Worm (Caenorhabditis elegans) whole organism, late embryonic: Measurements from ENCODE around the gene nlp-59.

Experiments used
- C08G9.2 ChIP-seq: sonication (generic microtip); optimal IDR thresholded peaks from 2 replicates; lab custom pipeline; 2016; ENCODE audit warnings: mild to moderate bottlenecking, missing genetic modification characterization, moderate library complexity, missing compliant biosample characterization
- C38D4.7 ChIP-seq: fragments of 200-800 bp; sonication (Bioruptor generic); optimal IDR thresholded peaks from 2 replicates; lab custom pipeline; 2018; ENCODE audit warnings: mild to moderate bottlenecking, missing genetic modification characterization, moderate library complexity, missing compliant biosample characterization
- F13H6.1 ChIP-seq: sonication (generic microtip); optimal IDR thresholded peaks from 2 replicates; lab custom pipeline; 2016; ENCODE audit warnings: missing genetic modification characterization, missing compliant biosample characterization
- T23F11.4 ChIP-seq: fragments of 200-800 bp; sonication (Bioruptor generic); optimal IDR thresholded peaks from 2 replicates; lab custom pipeline; 2018; ENCODE audit warnings: mild to moderate bottlenecking, missing genetic modification characterization, missing compliant biosample characterization
- ama-1 ChIP-seq: fragments of 150-350 bp; optimal IDR thresholded peaks from 2 replicates; lab custom pipeline; 2014
- ceh-14 ChIP-seq: sonication (generic microtip); optimal IDR thresholded peaks from 2 replicates; lab custom pipeline; 2016; ENCODE audit warnings: missing genotype, missing genetic modification characterization, missing compliant biosample characterization
- ceh-18 ChIP-seq: sonication (generic microtip); optimal IDR thresholded peaks from 2 replicates; lab custom pipeline; 2016; ENCODE audit warnings: missing genetic modification characterization, missing compliant biosample characterization
- ceh-19 ChIP-seq: fragments of 200-800 bp; sonication (Bioruptor generic); optimal IDR thresholded peaks from 2 replicates; lab custom pipeline; 2018; ENCODE audit warnings: mild to moderate bottlenecking, missing genetic modification characterization, missing compliant biosample characterization
- ceh-2 ChIP-seq: sonication (generic microtip); optimal IDR thresholded peaks from 2 replicates; lab custom pipeline; 2016; ENCODE audit warnings: missing genotype, missing genetic modification characterization, missing compliant biosample characterization
- ceh-24 ChIP-seq: sonication (generic microtip); optimal IDR thresholded peaks from 2 replicates; lab custom pipeline; 2016; ENCODE audit warnings: mild to moderate bottlenecking, missing genetic modification characterization, missing compliant biosample characterization
- ceh-30 ChIP-seq: fragments of 150-350 bp; optimal IDR thresholded peaks from 2 replicates; lab custom pipeline; 2014; ENCODE audit warnings: missing biosample characterization, missing genetic modification characterization
- ceh-31 ChIP-seq: sonication (generic microtip); optimal IDR thresholded peaks from 2 replicates; lab custom pipeline; 2016; ENCODE audit warnings: missing genetic modification characterization, missing compliant biosample characterization
- ceh-45 ChIP-seq: fragments of 200-800 bp; sonication (Bioruptor generic); IDR thresholded peaks from 2 replicates; pipeline ENCODE4 v1.3.6; 2022; ENCODE audit warnings: missing genetic modification reagents, missing genetic modification characterization, missing compliant biosample characterization
- ceh-9 ChIP-seq: sonication (generic microtip); optimal IDR thresholded peaks from 2 replicates; lab custom pipeline; 2016; ENCODE audit warnings: mild to moderate bottlenecking, missing genetic modification characterization, inconsistent platforms, missing compliant biosample characterization
- dmd-4 ChIP-seq: sonication (generic microtip); optimal IDR thresholded peaks from 2 replicates; lab custom pipeline; 2016; ENCODE audit warnings: borderline replicate concordance, missing genetic modification characterization, missing compliant biosample characterization
- dve-1 ChIP-seq: sonication (generic microtip); optimal IDR thresholded peaks from 2 replicates; lab custom pipeline; 2017; ENCODE audit warnings: antibody characterized with exemption, mild to moderate bottlenecking, missing genetic modification characterization, missing compliant biosample characterization
- elt-4 ChIP-seq: sonication (generic microtip); optimal IDR thresholded peaks from 2 replicates; lab custom pipeline; 2016; ENCODE audit warnings: missing genetic modification characterization, missing compliant biosample characterization
- eyg-1 ChIP-seq: sonication (generic microtip); optimal IDR thresholded peaks from 2 replicates; lab custom pipeline; 2016; ENCODE audit warnings: missing genotype, missing genetic modification characterization, missing compliant biosample characterization
- fax-1 ChIP-seq: sonication (generic microtip); optimal IDR thresholded peaks from 2 replicates; lab custom pipeline; 2016; ENCODE audit warnings: missing genotype, missing genetic modification characterization, missing compliant biosample characterization
- fkh-10 ChIP-seq: fragments of 150-350 bp; optimal IDR thresholded peaks from 2 replicates; lab custom pipeline; 2014; ENCODE audit warnings: missing biosample characterization, missing genetic modification reagents, missing genetic modification characterization
- hlh-13 ChIP-seq: fragments of 200-800 bp; sonication (Bioruptor generic); optimal IDR thresholded peaks from 2 replicates; lab custom pipeline; 2018; ENCODE audit warnings: mild to moderate bottlenecking, missing genetic modification characterization, missing compliant biosample characterization
- hlh-15 ChIP-seq: sonication (generic microtip); optimal IDR thresholded peaks from 2 replicates; lab custom pipeline; 2016; ENCODE audit warnings: missing genetic modification characterization, missing compliant biosample characterization
- hlh-8 ChIP-seq: sonication (generic microtip); optimal IDR thresholded peaks from 2 replicates; lab custom pipeline; 2016; ENCODE audit warnings: missing genotype, missing genetic modification characterization, missing compliant biosample characterization
- lin-11 ChIP-seq: fragments of 200-800 bp; sonication (Bioruptor generic); optimal IDR thresholded peaks from 2 replicates; lab custom pipeline; 2018; ENCODE audit warnings: mild to moderate bottlenecking, missing genetic modification characterization, missing compliant biosample characterization
- madf-2 ChIP-seq: sonication (generic microtip); optimal IDR thresholded peaks from 2 replicates; lab custom pipeline; 2017; ENCODE audit warnings: missing genetic modification characterization, missing compliant biosample characterization
- mec-3 ChIP-seq: sonication (generic microtip); optimal IDR thresholded peaks from 2 replicates; lab custom pipeline; 2016; ENCODE audit warnings: borderline replicate concordance, missing genetic modification characterization, missing compliant biosample characterization
- nfya-1 ChIP-seq: sonication (generic microtip); optimal IDR thresholded peaks from 2 replicates; lab custom pipeline; 2017; ENCODE audit warnings: missing genetic modification characterization, mild to moderate bottlenecking, missing compliant biosample characterization, antibody characterized with exemption, moderate library complexity
- nhr-11 ChIP-seq: fragments of 150-350 bp; optimal IDR thresholded peaks from 2 replicates; lab custom pipeline; 2014; ENCODE audit warnings: missing biosample characterization, missing genetic modification characterization
- nhr-232 ChIP-seq: sonication (generic microtip); optimal IDR thresholded peaks from 2 replicates; lab custom pipeline; 2016; ENCODE audit warnings: missing genetic modification characterization, missing compliant biosample characterization
- npax-4 ChIP-seq: sonication (generic microtip); optimal IDR thresholded peaks from 2 replicates; lab custom pipeline; 2016; ENCODE audit warnings: missing genetic modification characterization, missing compliant biosample characterization
- pag-3 ChIP-seq: sonication (generic microtip); optimal IDR thresholded peaks from 2 replicates; lab custom pipeline; 2016; ENCODE audit warnings: missing compliant biosample characterization, missing genetic modification characterization, borderline replicate concordance
- rnt-1 ChIP-seq: sonication (generic microtip); optimal IDR thresholded peaks from 2 replicates; lab custom pipeline; 2016; ENCODE audit warnings: missing genetic modification characterization, missing compliant biosample characterization
- sox-4 ChIP-seq: sonication (generic microtip); optimal IDR thresholded peaks from 2 replicates; lab custom pipeline; 2017; ENCODE audit warnings: mild to moderate bottlenecking, missing genetic modification characterization, inconsistent platforms, missing compliant biosample characterization
- ttx-3 ChIP-seq: sonication (generic microtip); optimal IDR thresholded peaks from 2 replicates; lab custom pipeline; 2016; ENCODE audit warnings: missing genetic modification reagents, missing genetic modification characterization, missing compliant biosample characterization
- unc-3 ChIP-seq, 2 experiments: fragments of 200-800 bp in 1 of 2; sonication (Bioruptor generic) in 1 of 2; sonication (generic microtip) in 1 of 2; conservative IDR thresholded peaks in 1 of 2; optimal IDR thresholded peaks in 1 of 2; 2 replicates each; pipeline versions ENCODE4 v1.3.6 to Lab custom; 2016 to 2022; ENCODE audit warnings: missing compliant biosample characterization in 2 of 2, missing genetic modification characterization in 2 of 2, missing genetic modification reagents in 1 of 2
- unc-42 ChIP-seq: sonication (generic microtip); optimal IDR thresholded peaks from 2 replicates; lab custom pipeline; 2016; ENCODE audit warnings: missing genotype, missing genetic modification characterization, missing compliant biosample characterization
- unc-86 ChIP-seq: sonication (generic microtip); optimal IDR thresholded peaks from 2 replicates; lab custom pipeline; 2016; ENCODE audit warnings: missing genetic modification characterization, missing compliant biosample characterization
- zip-5 ChIP-seq: sonication (generic microtip); optimal IDR thresholded peaks from 2 replicates; lab custom pipeline; 2016; ENCODE audit warnings: missing genetic modification characterization, missing compliant biosample characterization

The nlp-59 gene

DNA sequence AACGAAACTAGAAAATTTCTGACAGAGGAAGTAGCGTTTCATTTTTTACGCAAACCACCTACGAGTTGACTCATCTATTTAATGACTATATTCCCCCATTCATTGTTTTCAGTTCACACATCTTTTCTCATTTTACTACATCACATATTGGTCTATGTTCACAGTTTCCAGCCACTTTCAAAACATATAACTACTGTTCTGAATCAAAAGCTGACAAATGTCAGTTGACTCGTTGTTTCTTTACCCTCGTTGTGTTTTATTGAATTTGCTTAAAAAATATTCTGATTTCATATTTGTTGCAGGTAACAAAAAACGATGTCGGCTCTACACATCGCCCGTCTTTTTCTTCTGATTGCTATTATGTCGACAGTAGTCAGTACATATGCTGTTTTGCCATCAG is at the start of gene nlp-59:
nlp-59 (plus strand) TSS at position 301 of the 400 bp plus-strand sequence.
- TF ChIP-seq pag-3 (tag; lab: Kevin White, UChicago) (no peak), dmd-4 (tag; lab: Kevin White, UChicago) (no peak), zip-5 (tag; lab: Kevin White, UChicago) (no peak), dve-1 (tag; lab: Kevin White, UChicago) (no peak), F13H6.1 (tag; lab: Kevin White, UChicago) (no peak), ceh-31 (tag; lab: Kevin White, UChicago) (no peak), ama-1 (lab: Kevin White, UChicago) (no peak), ceh-24 (no peak)

DNA sequence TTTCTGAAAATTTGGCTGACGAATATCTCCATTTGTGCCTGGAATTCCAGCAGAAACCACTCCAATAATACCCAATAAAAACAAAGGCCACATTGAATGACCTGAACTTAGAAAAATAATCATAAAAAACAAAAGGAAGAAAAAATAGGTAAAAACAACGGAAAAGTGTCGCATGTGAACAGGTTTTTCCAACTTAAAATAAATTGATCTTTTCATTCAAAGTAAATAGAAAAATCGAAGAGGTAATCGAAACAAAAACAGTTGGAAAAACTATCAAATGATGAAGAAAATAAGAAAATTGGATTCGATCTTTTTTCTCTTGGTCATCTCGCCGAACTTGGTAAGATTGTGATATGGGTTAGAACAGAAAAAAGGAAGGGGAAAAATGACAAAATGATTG is 49.7 kb upstream of the nlp-59 start, which contains the start of gene zmp-4:
zmp-4 (minus strand) TSS at position 101 of the 400 bp plus-strand sequence.
- TF ChIP-seq ceh-9 (tag; lab: Kevin White, UChicago) = no peak
- no peak for TF ChIP-seq C38D4.7
- no peak for TF ChIP-seq dmd-4 (tag; lab: Kevin White, UChicago)
- no peak for TF ChIP-seq nhr-11 (tag; lab: Kevin White, UChicago)
- TF ChIP-seq dve-1 (tag; lab: Kevin White, UChicago) = no peak
- TF ChIP-seq ttx-3 (tag; lab: Kevin White, UChicago) = no peak
- TF ChIP-seq, all 69 proteins: peak for 0

DNA sequence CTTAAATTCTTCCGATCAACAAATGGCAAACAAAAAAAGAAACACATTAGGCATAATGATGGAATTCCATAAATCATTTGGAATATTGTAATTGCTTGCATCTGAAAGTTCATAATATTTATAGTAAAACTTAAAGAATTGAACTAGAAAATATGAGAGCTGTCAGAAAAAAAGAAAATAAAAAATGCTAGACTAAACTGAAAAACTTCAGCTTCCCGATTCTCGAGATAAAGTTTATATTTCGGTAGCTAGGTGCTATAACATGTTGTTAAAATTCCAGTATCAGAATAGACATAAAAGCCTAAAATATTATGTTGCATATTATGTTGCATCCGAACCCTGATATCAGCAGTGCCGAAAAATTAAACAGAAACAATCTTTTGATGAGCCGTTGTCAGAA is 47.1 kb upstream of the nlp-59 start, which contains the start of gene srg-54:
srg-54 (minus strand) TSS at position 101 of the 400 bp plus-strand sequence.
- no peak for TF ChIP-seq mec-3 (tag; lab: Kevin White, UChicago)

DNA sequence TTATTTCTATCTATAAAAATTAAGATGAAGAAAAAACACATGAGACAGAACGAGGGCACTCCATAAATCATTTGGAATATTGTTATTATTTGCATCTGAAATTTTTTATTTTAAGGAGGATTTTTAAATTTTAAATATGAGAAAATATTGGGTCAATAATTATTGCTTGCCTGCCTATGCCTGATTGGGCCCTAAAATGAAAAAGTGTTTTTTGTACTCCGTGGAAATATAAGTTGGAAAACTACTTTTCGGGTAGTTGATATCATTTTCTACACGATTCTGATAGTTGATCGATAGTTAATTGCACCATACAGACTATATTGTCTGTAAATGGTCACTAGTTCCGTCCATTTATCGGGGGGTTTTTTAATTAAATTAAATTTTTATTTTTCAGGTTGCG is 43.0 kb upstream of the nlp-59 start, which contains the start of gene srg-55:
srg-55 (minus strand) TSS at position 101 of the 400 bp plus-strand sequence.
- TF ChIP-seq ceh-30 (tag; lab: Kevin White, UChicago) = no peak
- TF ChIP-seq unc-42 = no peak
- TF ChIP-seq ceh-14 = no peak
- no peak for TF ChIP-seq mec-3 (tag; lab: Kevin White, UChicago)
- no peak for TF ChIP-seq ceh-19 (GFP tag; lab: Kevin White, UChicago)
- TF ChIP-seq ceh-45 (GFP tag; lab: Robert Waterston, UW) = no peak
- no peak for TF ChIP-seq hlh-8 (tag; lab: Kevin White, UChicago)
- TF ChIP-seq rnt-1 (tag; lab: Kevin White, UChicago) = no peak
- TF ChIP-seq ceh-9 (tag; lab: Kevin White, UChicago) = no peak
- TF ChIP-seq lin-11 (tag; lab: Kevin White, UChicago) = no peak
- no peak for TF ChIP-seq T23F11.4 (GFP tag; lab: Kevin White, UChicago)
- no peak for TF ChIP-seq dmd-4 (tag; lab: Kevin White, UChicago)
- TF ChIP-seq sox-4 (tag; lab: Kevin White, UChicago) = no peak
- no peak for TF ChIP-seq F13H6.1 (tag; lab: Kevin White, UChicago)

DNA sequence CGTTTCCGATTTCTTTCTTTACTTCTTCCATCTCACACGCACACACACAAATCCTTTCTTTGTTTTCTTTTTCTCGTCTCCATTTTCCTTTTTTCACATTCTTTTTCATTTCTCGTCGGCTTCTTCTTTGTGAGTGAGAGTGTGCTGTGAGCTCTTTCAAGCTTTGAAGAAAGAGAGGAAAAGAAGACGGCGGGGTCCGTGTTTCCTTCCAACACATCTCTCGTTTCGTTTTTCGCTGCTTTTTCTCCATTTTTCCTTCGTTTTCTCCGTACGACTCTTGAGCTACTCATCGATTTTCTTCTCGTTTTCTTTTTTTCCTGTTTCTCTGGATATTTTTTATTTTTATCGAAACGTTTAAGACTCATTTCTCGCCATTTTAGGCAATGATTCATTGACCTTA is 41.1 kb upstream of the nlp-59 start:
- TF ChIP-seq ceh-9 (tag; lab: Kevin White, UChicago) = no peak
- TF ChIP-seq ceh-30 (tag; lab: Kevin White, UChicago) = no peak
- no peak for TF ChIP-seq elt-4 (tag; lab: Kevin White, UChicago)
- TF ChIP-seq eyg-1 (tag; lab: Kevin White, UChicago) = no peak
- no peak for TF ChIP-seq unc-86 (tag; lab: Kevin White, UChicago)
- no peak for TF ChIP-seq fax-1
- TF ChIP-seq nfya-1 (tag; lab: Kevin White, UChicago) = peak; percentile 11
- no peak for TF ChIP-seq C08G9.2 (tag; lab: Kevin White, UChicago)
- TF ChIP-seq fkh-10 (GFP tag; lab: Kevin White, UChicago) = no peak
- TF ChIP-seq nhr-232 (tag; lab: Kevin White, UChicago) = no peak
- TF ChIP-seq mec-3 (tag; lab: Kevin White, UChicago) = no peak
- no peak for TF ChIP-seq madf-2
- TF ChIP-seq ceh-18 (tag; lab: Kevin White, UChicago) = peak; percentile 7
- TF ChIP-seq rnt-1 (tag; lab: Kevin White, UChicago) = no peak
- TF ChIP-seq hlh-13 (GFP tag; lab: Kevin White, UChicago) = no peak
- TF ChIP-seq unc-3 (GFP tag; conservative IDR thresholded peaks at IDR 0.05; lab: Robert Waterston, UW) = no peak
- no peak for TF ChIP-seq unc-3 (tag; optimal IDR thresholded peaks at IDR 0.05; lab: Kevin White, UChicago)
- no peak for TF ChIP-seq lin-11 (tag; lab: Kevin White, UChicago)
- TF ChIP-seq ama-1 (lab: Kevin White, UChicago) = no peak
- no peak for TF ChIP-seq ceh-2 (tag; lab: Kevin White, UChicago)
- TF ChIP-seq dmd-4 (tag; lab: Kevin White, UChicago) = no peak
- peak; percentile 25 for TF ChIP-seq ceh-31 (tag; lab: Kevin White, UChicago)
- peak; percentile 39 for TF ChIP-seq unc-42
- no peak for TF ChIP-seq npax-4
- no peak for TF ChIP-seq hlh-15 (tag; lab: Kevin White, UChicago)
